Worm (Caenorhabditis elegans): Measurements from ENCODE around the gene gcy-6.

gcy-6 gene

DNA sequence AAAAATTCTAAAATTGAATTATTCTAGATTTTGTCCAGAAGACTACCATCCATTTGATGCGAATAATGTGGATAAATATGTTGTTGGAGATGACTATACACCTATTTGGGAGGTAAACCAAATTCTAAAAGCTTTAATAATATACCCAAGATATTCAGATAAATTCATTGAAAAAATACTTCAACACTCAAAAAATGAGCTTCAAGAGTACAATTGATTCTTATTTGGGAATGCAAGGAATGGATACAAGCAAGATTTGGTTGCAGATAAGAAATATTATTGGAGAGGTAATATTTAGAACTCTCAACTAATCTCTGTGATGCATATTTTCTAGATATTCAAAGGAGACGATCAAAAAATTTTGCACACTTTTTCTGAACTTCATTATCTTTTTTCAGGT, 46.3 kb upstream of the gcy-6 start:
- TF ChIP-seq C06A6.2 (GFP tag; conservative IDR thresholded peaks at IDR 0.05) (no peak), hlh-12 (tag; optimal IDR thresholded peaks at IDR 0.05) (no peak), T26A5.8 (tag; optimal IDR thresholded peaks at IDR 0.05) (no peak), F55B11.4 (tag; optimal IDR thresholded peaks at IDR 0.05; ENCODE audit: borderline replicate concordance, insufficient read depth) (no peak), F57C9.4 (tag; optimal IDR thresholded peaks at IDR 0.05) (no peak), F37B4.10 (GFP tag; IDR thresholded peaks at IDR 0.05) (no peak), atf-7 (tag; optimal IDR thresholded peaks at IDR 0.05) (no peak), dox-1 (GFP tag; IDR thresholded peaks at IDR 0.05) (no peak), F57A8.1 (GFP tag; optimal IDR thresholded peaks at IDR 0.05) (no peak), egrh-3 (GFP tag; IDR thresholded peaks at IDR 0.05) (no peak), bed-2 (GFP tag; IDR thresholded peaks at IDR 0.05) (no peak), aptf-3 (GFP tag; IDR thresholded peaks at IDR 0.05) (no peak), ceh-27 (GFP tag; optimal IDR thresholded peaks at IDR 0.05) (no peak), ccch-3 (GFP tag; optimal IDR thresholded peaks at IDR 0.05) (no peak), ztf-18 (tag; optimal IDR thresholded peaks at IDR 0.05) (no peak), Y95B8A.8 (GFP tag; IDR thresholded peaks at IDR 0.05) (no peak), T07F8.4 (tag; optimal IDR thresholded peaks at IDR 0.05) (no peak), hrde-1 (tag; optimal IDR thresholded peaks at IDR 0.05; ENCODE audit: borderline replicate concordance) (no peak), repo-1 (tag; optimal IDR thresholded peaks at IDR 0.05) (no peak)

- TF ChIP-seq nhr-179 (tag; optimal IDR thresholded peaks at IDR 0.05) (no peak), mel-28 (tag; optimal IDR thresholded peaks at IDR 0.05; ENCODE audit: borderline replicate concordance) (no peak), die-1 (tag; optimal IDR thresholded peaks at IDR 0.05) (no peak), fkh-3 (tag; optimal IDR thresholded peaks at IDR 0.05) (no peak), unc-62 (GFP tag; optimal IDR thresholded peaks at IDR 0.05) (no peak), nfya-2 (GFP tag; IDR thresholded peaks at IDR 0.05) (no peak), mes-4 (tag; optimal IDR thresholded peaks at IDR 0.05) (no peak), hmg-20 (GFP tag; IDR thresholded peaks at IDR 0.05) (no peak)
These were observed 44.4 kb upstream of the gcy-6 start, which contains the start of gene ttll-15 for ce11 chrV:10358238-10358637. ttll-15 (plus strand) TSS chrV:10358538.

DNA sequence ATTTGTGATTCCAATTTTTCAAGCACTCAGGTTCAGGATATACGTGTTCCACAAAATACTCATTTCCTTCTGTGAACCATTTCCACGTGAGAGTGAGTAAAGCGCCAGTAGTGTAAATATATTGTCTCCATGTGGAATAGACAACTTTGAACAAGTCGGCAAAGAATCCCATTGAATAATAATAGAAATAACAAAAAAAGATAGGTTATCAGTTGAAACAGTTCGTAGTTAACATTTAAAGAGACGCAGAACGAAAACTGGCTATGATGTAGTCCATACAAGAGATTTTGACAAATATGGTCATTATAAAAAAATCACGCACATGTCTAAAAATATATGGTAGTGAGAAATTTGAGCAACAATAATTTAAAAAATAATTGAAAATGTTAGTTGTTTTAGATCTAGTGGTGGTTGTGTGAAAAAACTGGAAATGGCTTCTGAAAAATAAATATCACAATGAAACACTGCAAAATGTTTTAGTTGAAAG, 43.7 kb upstream of the gcy-6 start, which contains the start of gene ceeh-2:
Gene ceeh-2 (minus strand): TSS at position 437 of the 487 bp plus-strand sequence.
- TF ChIP-seq nhr-80 (tag; optimal IDR thresholded peaks at IDR 0.05) (peak; percentile 14), ztf-3 (GFP tag; optimal IDR thresholded peaks at IDR 0.05) (no peak), snpc-1.3 (tag; optimal IDR thresholded peaks at IDR 0.05; ENCODE audit: insufficient read depth) (no peak)

DNA sequence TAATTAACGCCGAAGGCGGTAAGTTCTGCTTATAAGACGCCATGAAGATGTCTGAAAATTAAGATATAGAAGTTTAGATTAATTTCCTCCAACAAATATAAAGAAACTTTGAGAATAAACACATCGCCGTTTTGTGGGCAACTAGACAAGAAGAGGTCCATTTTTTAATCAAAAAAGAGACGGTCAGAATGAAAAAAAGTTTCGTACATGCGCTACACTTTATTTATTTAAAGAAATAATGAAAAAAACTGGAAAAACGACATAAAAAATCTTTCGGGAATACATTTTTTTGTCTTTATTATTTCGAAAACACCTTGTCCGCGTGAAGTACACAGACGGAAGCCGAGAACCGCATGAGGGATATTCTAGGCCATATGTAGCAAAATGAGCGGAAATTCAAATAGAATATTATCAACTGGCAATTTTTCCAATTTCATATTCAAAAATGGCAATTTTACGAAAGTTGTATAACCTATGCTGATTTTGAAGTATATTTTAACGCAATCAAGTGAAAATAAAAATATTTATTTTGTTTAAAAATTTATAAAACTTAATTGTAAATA, 42.0 kb upstream of the gcy-6 start, which contains the start of gene sluh-7:
Gene sluh-7 (minus strand): TSS at position 51 of the 563 bp plus-strand sequence.
- TF ChIP-seq nhr-27 (tag; optimal IDR thresholded peaks at IDR 0.05) (no peak), attf-5 (GFP tag; optimal IDR thresholded peaks at IDR 0.05) (no peak), tbp1 (GFP tag; optimal IDR thresholded peaks at IDR 0.05) (peak; percentile 26), K11D2.4 (GFP tag; IDR thresholded peaks at IDR 0.05) (0 out of 2 replicates have a peak, but pooled peaks have one; percentile 39), rec-8 (tag; optimal IDR thresholded peaks at IDR 0.05) (peak in 1 of 2 experiments; percentile 37), hmg-1.2 (GFP tag; IDR thresholded peaks at IDR 0.05) (peak; percentile 37; the same call in 1 of the 2 replicates), ZK185.1 (tag; optimal IDR thresholded peaks at IDR 0.05; ENCODE audit: poor library complexity, severe bottlenecking) (peak; percentile 92), mcd-1 (GFP tag; IDR thresholded peaks at IDR 0.05) (peak; percentile 69), ekl-4 (GFP tag; IDR thresholded peaks at IDR 0.05) (peak; percentile 34; the same call in 1 of the 2 replicates), ceh-91 (GFP tag; IDR thresholded peaks at IDR 0.05) (0 out of 2 replicates have a peak, but pooled peaks have one; percentile 11), F22D6.2 (tag; optimal IDR thresholded peaks at IDR 0.05) (peak; percentile 59), F49E8.2 (tag; optimal IDR thresholded peaks at IDR 0.05; ENCODE audit: insufficient read depth) (no peak), dpl-1 (GFP tag; optimal IDR thresholded peaks at IDR 0.05) (peak; percentile 66), lin-40 (tag; optimal IDR thresholded peaks at IDR 0.05) (peak; percentile 73), Y53F4B.3 (GFP tag; IDR thresholded peaks at IDR 0.05) (no peak), bed-2 (GFP tag; IDR thresholded peaks at IDR 0.05) (no peak)

All from whole organism, young adult.